Fruit fly (Drosophila melanogaster) whole organism, embryonic: ENCODE results near the gene CG5056.

Source experiments
- Atf6 ChIP-seq: fragments of 200-800 bp; sonication (Bioruptor generic); IDR thresholded peaks from 2 replicates; pipeline ENCODE4 v1.3.6; 2022; ENCODE audit warnings: missing biosample characterization, missing genetic modification characterization
- CG12155 ChIP-seq: fragments of 200-800 bp; sonication (Bioruptor generic); optimal IDR thresholded peaks from 3 replicates; lab custom pipeline; 2016; ENCODE audit warnings: missing biosample characterization, missing genetic modification characterization
- CG12744 ChIP-seq: fragments of 200-800 bp; sonication (Bioruptor generic); optimal IDR thresholded peaks from 2 replicates; lab custom pipeline; 2016; ENCODE audit warnings: missing biosample characterization, missing genetic modification characterization
- CG14050 ChIP-seq: fragments of 200-800 bp; sonication (Bioruptor generic); IDR thresholded peaks from 3 replicates; pipeline ENCODE4 v1.3.6; 2022; ENCODE audit warnings: missing biosample characterization, missing genetic modification characterization
- CG14667 ChIP-seq: fragments of 200-800 bp; sonication (Bioruptor generic); IDR thresholded peaks from 2 replicates; pipeline ENCODE4 v1.3.6; 2022; ENCODE audit warnings: missing biosample characterization, missing genetic modification characterization
- CG1647 ChIP-seq: fragments of 200-800 bp; sonication (Bioruptor generic); optimal IDR thresholded peaks from 3 replicates; lab custom pipeline; 2016; ENCODE audit warnings: missing biosample characterization, missing genetic modification characterization
- CG17186 ChIP-seq: fragments of 200-800 bp; sonication (Bioruptor generic); optimal IDR thresholded peaks from 3 replicates; lab custom pipeline; 2017; ENCODE audit warnings: missing biosample characterization, missing genetic modification reagents, missing genetic modification characterization
- CG1792 ChIP-seq: fragments of 200-800 bp; sonication (Bioruptor generic); optimal IDR thresholded peaks from 2 replicates; lab custom pipeline; 2016; ENCODE audit warnings: missing biosample characterization, missing genetic modification characterization
- CG18011 ChIP-seq: fragments of 200-800 bp; sonication (Bioruptor generic); optimal IDR thresholded peaks from 2 replicates; lab custom pipeline; 2017; ENCODE audit warnings: missing biosample characterization, missing genetic modification characterization, mild to moderate bottlenecking, moderate library complexity, missing genotype
- CG2712 ChIP-seq: fragments of 200-800 bp; optimal IDR thresholded peaks from 3 replicates; lab custom pipeline; 2019; ENCODE audit warnings: missing biosample characterization, mild to moderate bottlenecking, missing genetic modification characterization, moderate library complexity
- CG31388 ChIP-seq: fragments of 200-800 bp; sonication (Bioruptor generic); optimal IDR thresholded peaks from 2 replicates; lab custom pipeline; 2016; ENCODE audit warnings: missing biosample characterization, missing genetic modification characterization
- CG32767 ChIP-seq: fragments of 200-800 bp; sonication (Bioruptor generic); IDR thresholded peaks from 2 replicates; pipeline ENCODE4 v1.3.6; 2022; ENCODE audit warnings: missing biosample characterization, missing genetic modification characterization
- CG4360 ChIP-seq: fragments of 200-800 bp; sonication (Bioruptor generic); IDR thresholded peaks from 2 replicates; pipeline ENCODE4 v1.3.6; 2022; ENCODE audit warnings: missing biosample characterization, missing genetic modification characterization
- CG5180 ChIP-seq: fragments of 200-800 bp; sonication (Bioruptor generic); optimal IDR thresholded peaks from 3 replicates; lab custom pipeline; 2017; ENCODE audit warnings: missing biosample characterization, missing genetic modification characterization, mild to moderate bottlenecking, moderate library complexity, missing genetic modification reagents
- CG6765 ChIP-seq: fragments of 200-800 bp; sonication (Bioruptor generic); optimal IDR thresholded peaks from 3 replicates; lab custom pipeline; 2017; ENCODE audit warnings: missing biosample characterization, mild to moderate bottlenecking, missing genetic modification characterization
- CG6791 ChIP-seq: fragments of 200-800 bp; sonication (Bioruptor generic); IDR thresholded peaks from 3 replicates; pipeline ENCODE4 v1.3.6; 2022; ENCODE audit warnings: missing biosample characterization, missing genetic modification characterization; ENCODE audit not compliant: partially characterized antibody
- CG7372 ChIP-seq: fragments of 200-800 bp; sonication (Bioruptor generic); IDR thresholded peaks from 2 replicates; pipeline ENCODE4 v1.3.6; 2022; ENCODE audit warnings: missing biosample characterization, missing genetic modification characterization
- CG8765 ChIP-seq: fragments of 200-800 bp; sonication (Bioruptor generic); IDR thresholded peaks from 2 replicates; pipeline ENCODE4 v1.3.6; 2022; ENCODE audit warnings: missing biosample characterization, missing genetic modification characterization
- Camta ChIP-seq: fragments of 200-800 bp; sonication (Bioruptor generic); optimal IDR thresholded peaks from 2 replicates; lab custom pipeline; 2016; ENCODE audit warnings: missing biosample characterization, missing genetic modification characterization
- D ChIP-seq, 2 experiments: fragments of 200-800 bp in 1 of 2; fragments of >200 bp in 1 of 2; sonication (Bioruptor generic) in 1 of 2; optimal IDR thresholded peaks; 2 replicates in 1 of 2; 3 replicates in 1 of 2; lab custom pipeline; 2017; ENCODE audit warnings: mild to moderate bottlenecking in 1 of 2, missing biosample characterization in 1 of 2, missing genetic modification characterization in 1 of 2, missing genetic modification reagents in 1 of 2
- Dad ChIP-seq: fragments of 200-800 bp; sonication (Bioruptor generic); optimal IDR thresholded peaks from 3 replicates; lab custom pipeline; 2016; ENCODE audit warnings: missing biosample characterization, missing genetic modification characterization
- Ets97D ChIP-seq: fragments of 200-800 bp; sonication (Bioruptor generic); optimal IDR thresholded peaks from 3 replicates; lab custom pipeline; 2016; ENCODE audit warnings: missing biosample characterization, missing genetic modification characterization
- GATAe ChIP-seq: fragments of 200-800 bp; sonication (Bioruptor generic); conservative IDR thresholded peaks from 2 replicates; pipeline ENCODE4 v1.3.6; 2022; ENCODE audit warnings: missing biosample characterization, missing genetic modification characterization
- Gsc ChIP-seq: fragments of 200-800 bp; sonication (Bioruptor generic); IDR thresholded peaks from 2 replicates; pipeline ENCODE4 v1.3.6; 2022; ENCODE audit warnings: missing biosample characterization, missing genetic modification characterization
- Mad ChIP-seq: fragments of 200-800 bp; sonication (Bioruptor generic); optimal IDR thresholded peaks from 2 replicates; lab custom pipeline; 2016; ENCODE audit warnings: missing biosample characterization, missing genetic modification characterization
- Ptx1 ChIP-seq: fragments of 200-800 bp; sonication (Bioruptor generic); IDR thresholded peaks from 2 replicates; pipeline ENCODE4 v1.3.6; 2022; ENCODE audit warnings: missing biosample characterization, missing genetic modification characterization
- Sry-δ ChIP-seq: fragments of 200-800 bp; sonication (Bioruptor generic); optimal IDR thresholded peaks from 2 replicates; lab custom pipeline; 2016; ENCODE audit warnings: missing biosample characterization, missing genetic modification characterization
- Tbp ChIP-seq: fragments of >200 bp; optimal IDR thresholded peaks from 2 replicates; lab custom pipeline; 2018; ENCODE audit warnings: missing biosample characterization, missing genetic modification characterization
- ara ChIP-seq: fragments of 200-800 bp; sonication (Bioruptor generic); IDR thresholded peaks from 2 replicates; pipeline ENCODE4 v1.3.6; 2022; ENCODE audit warnings: missing biosample characterization, missing genetic modification characterization
- ash1 ChIP-seq: fragments of 200-800 bp; sonication (Bioruptor generic); optimal IDR thresholded peaks from 2 replicates; lab custom pipeline; 2018; ENCODE audit warnings: missing biosample characterization, mild to moderate bottlenecking, missing genetic modification characterization
- emc ChIP-seq: fragments of 200-800 bp; sonication (Bioruptor generic); optimal IDR thresholded peaks from 2 replicates; lab custom pipeline; 2016; ENCODE audit warnings: missing biosample characterization, missing genetic modification characterization
- lab ChIP-seq: fragments of 200-800 bp; sonication (Bioruptor generic); optimal IDR thresholded peaks from 3 replicates; lab custom pipeline; 2017; ENCODE audit warnings: missing biosample characterization, missing genetic modification characterization, mild to moderate bottlenecking, moderate library complexity, missing genetic modification reagents
- nom ChIP-seq: fragments of 200-800 bp; sonication (Bioruptor generic); optimal IDR thresholded peaks from 2 replicates; lab custom pipeline; 2017; ENCODE audit warnings: missing biosample characterization, missing genetic modification characterization, mild to moderate bottlenecking, moderate library complexity, missing genetic modification reagents
- odd ChIP-seq: fragments of 200-800 bp; sonication (Bioruptor generic); optimal IDR thresholded peaks from 2 replicates; lab custom pipeline; 2017; ENCODE audit warnings: missing biosample characterization, mild to moderate bottlenecking, missing genetic modification characterization
- org-1 ChIP-seq: fragments of 200-800 bp; sonication (Bioruptor generic); optimal IDR thresholded peaks from 2 replicates; lab custom pipeline; 2017; ENCODE audit warnings: missing biosample characterization, missing genetic modification characterization
- pfk ChIP-seq: fragments of 200-800 bp; sonication (Bioruptor generic); optimal IDR thresholded peaks from 2 replicates; lab custom pipeline; 2018; ENCODE audit warnings: missing biosample characterization, mild to moderate bottlenecking, missing genetic modification characterization, moderate library complexity
- phol ChIP-seq: fragments of 200-800 bp; sonication (Bioruptor generic); optimal IDR thresholded peaks from 3 replicates; lab custom pipeline; 2018; ENCODE audit warnings: missing biosample characterization, mild to moderate bottlenecking, missing genetic modification characterization, moderate library complexity
- pnt ChIP-seq: fragments of 200-800 bp; sonication (Bioruptor generic); optimal IDR thresholded peaks from 3 replicates; lab custom pipeline; 2016; ENCODE audit warnings: missing biosample characterization, missing genetic modification characterization
- psq ChIP-seq: fragments of 200-800 bp; sonication (Bioruptor generic); optimal IDR thresholded peaks from 2 replicates; lab custom pipeline; 2017; ENCODE audit warnings: missing biosample characterization, missing genetic modification characterization
- ro ChIP-seq: fragments of 200-800 bp; sonication (Bioruptor generic); IDR thresholded peaks from 2 replicates; pipeline ENCODE4 v1.3.6; 2022; ENCODE audit warnings: missing biosample characterization, missing genetic modification characterization
- sens ChIP-seq: fragments of 200-800 bp; sonication (Bioruptor generic); peaks from one replicate; lab custom pipeline; 2016; ENCODE audit warnings: missing biosample characterization, missing genetic modification characterization
- ssp ChIP-seq: fragments of 200-800 bp; sonication (Bioruptor generic); IDR thresholded peaks from 2 replicates; pipeline ENCODE4 v1.3.6; 2022; ENCODE audit warnings: missing biosample characterization, missing genetic modification characterization
- tin ChIP-seq: fragments of 200-800 bp; sonication (Bioruptor generic); optimal IDR thresholded peaks from 3 replicates; lab custom pipeline; 2016; ENCODE audit warnings: missing biosample characterization, missing genetic modification characterization
- tll ChIP-seq, 2 experiments: fragments of 200-800 bp in 1 of 2; fragments of >200 bp in 1 of 2; sonication (Bioruptor generic) in 1 of 2; optimal IDR thresholded peaks; 2 replicates each; lab custom pipeline; 2017 to 2019; ENCODE audit warnings: missing biosample characterization in 2 of 2, missing genetic modification characterization in 2 of 2, mild to moderate bottlenecking in 1 of 2, moderate library complexity in 1 of 2
- trem ChIP-seq: fragments of 200-800 bp; optimal IDR thresholded peaks from 3 replicates; lab custom pipeline; 2019; ENCODE audit warnings: missing biosample characterization, mild to moderate bottlenecking, missing genetic modification characterization, moderate library complexity
- trh ChIP-seq: fragments of 200-800 bp; sonication (Bioruptor generic); optimal IDR thresholded peaks from 2 replicates; lab custom pipeline; 2016; ENCODE audit warnings: missing biosample characterization, missing genetic modification characterization
- tup ChIP-seq: fragments of 200-800 bp; sonication (Bioruptor generic); optimal IDR thresholded peaks from 2 replicates; lab custom pipeline; 2016; ENCODE audit warnings: missing biosample characterization, mild to moderate bottlenecking, missing genetic modification characterization, moderate library complexity
- usp ChIP-seq: fragments of >200 bp; optimal IDR thresholded peaks from 2 replicates; lab custom pipeline; 2017; ENCODE audit warnings: missing biosample characterization, missing genetic modification characterization
- z ChIP-seq: fragments of 200-800 bp; sonication (Bioruptor generic); IDR thresholded peaks from 3 replicates; pipeline ENCODE4 v1.3.6; 2022; ENCODE audit warnings: missing biosample characterization, missing genetic modification characterization
- zf30C ChIP-seq: fragments of 200-800 bp; sonication (Bioruptor generic); optimal IDR thresholded peaks from 3 replicates; lab custom pipeline; 2018; ENCODE audit warnings: missing biosample characterization, mild to moderate bottlenecking, missing genetic modification characterization
- zfh1 ChIP-seq: fragments of 200-800 bp; sonication (Bioruptor generic); IDR thresholded peaks from 3 replicates; pipeline ENCODE4 v1.3.6; 2022; ENCODE audit warnings: missing biosample characterization, missing genetic modification characterization

Gene CG5056

dm6 chr2L:10408122-10408576, 41.7 kb downstream of the CG5056 start, which contains the start of the genes Ip259 and RpS27A (continued):
- TF ChIP-seq Dad (GFP tag; lab: Kevin White, UChicago) = peak; percentile 65
- TF ChIP-seq CG8765 (GFP tag; lab: Robert Waterston, UW) = 0 out of 2 replicates have a peak, but pooled peaks have one; percentile 48
- TF ChIP-seq CG6765 (GFP tag; lab: Kevin White, UChicago) = peak; percentile 86
- TF ChIP-seq Gsc = no peak
- peak; percentile 40 for TF ChIP-seq org-1 (GFP tag; lab: Kevin White, UChicago)
- no peak for TF ChIP-seq usp (GFP tag; lab: Kevin White, UChicago)
- peak; percentile 55 for TF ChIP-seq trem (tag; lab: Kevin White, UChicago)
- TF ChIP-seq ssp = peak; percentile 96
- TF ChIP-seq Ptx1 = peak; percentile 71; the same call in 1 of the 2 replicates
- no peak for TF ChIP-seq pnt (GFP tag; lab: Kevin White, UChicago)
- no peak for TF ChIP-seq ro
- no peak for TF ChIP-seq Tbp (GFP tag; lab: Kevin White, UChicago)
- TF ChIP-seq CG12155 (GFP tag; lab: Kevin White, UChicago) = peak; percentile 33
- TF ChIP-seq Ets97D = peak; percentile 99
- TF ChIP-seq sens = peak; percentile 74
- no peak for TF ChIP-seq ash1 (GFP tag; lab: Kevin White, UChicago)
- TF ChIP-seq zfh1 (GFP tag; lab: Robert Waterston, UW) = peak; percentile 90
- TF ChIP-seq Mad (GFP tag; lab: Kevin White, UChicago) = peak; percentile 46
- peak; percentile 27 for TF ChIP-seq psq (GFP tag; lab: Kevin White, UChicago)
- TF ChIP-seq CG31388 (GFP tag; lab: Kevin White, UChicago) = no peak
- peak; percentile 83 for TF ChIP-seq nom (GFP tag; lab: Kevin White, UChicago)
- peak; percentile 46 for TF ChIP-seq CG5180
- TF ChIP-seq Camta (GFP tag; lab: Kevin White, UChicago) = peak; percentile 81
- TF ChIP-seq CG1647 = peak; percentile 64
- TF ChIP-seq lab (GFP tag; lab: Kevin White, UChicago) = no peak
- TF ChIP-seq CG12744 (GFP tag; lab: Kevin White, UChicago) = peak; percentile 55
- peak; percentile 50 for TF ChIP-seq Sry-δ
- no peak for TF ChIP-seq ara
- TF ChIP-seq phol = peak; percentile 85
- no peak; the same call in 1 of the 2 replicates for TF ChIP-seq CG14667 (GFP tag; lab: Robert Waterston, UW)
- peak; percentile 55 for TF ChIP-seq CG18011 (GFP tag; lab: Kevin White, UChicago)
- TF ChIP-seq odd (GFP tag; lab: Kevin White, UChicago) = peak; percentile 65
- peak; percentile 63 for TF ChIP-seq tin (GFP tag; lab: Kevin White, UChicago)
- 0 out of 2 replicates have a peak, but pooled peaks have one; percentile 40 for TF ChIP-seq CG4360
- no peak for TF ChIP-seq tll (GFP tag; optimal IDR thresholded peaks at IDR 0.05; lab: Kevin White, UChicago)
- peak; percentile 41 for TF ChIP-seq CG17186 (GFP tag; lab: Kevin White, UChicago)
- peak; percentile 61; the same call in 1 of the 2 replicates for TF ChIP-seq CG32767 (GFP tag; lab: Robert Waterston, UW)
- no peak for TF ChIP-seq tup
- no peak for TF ChIP-seq CG6791 (GFP tag; lab: Robert Waterston, UW)
- TF ChIP-seq CG14050 (GFP tag; lab: Robert Waterston, UW) = peak; percentile 71
- no peak for TF ChIP-seq zf30C
- peak; percentile 60 for TF ChIP-seq trh
- no peak for TF ChIP-seq z
- TF ChIP-seq D (optimal IDR thresholded peaks at IDR 0.05; lab: Kevin White, UChicago) = no peak
- peak; percentile 62 for TF ChIP-seq D (GFP tag; optimal IDR thresholded peaks at IDR 0.05; lab: Kevin White, UChicago)
- peak; percentile 63; the same call in 1 of the 2 replicates for TF ChIP-seq CG7372
- TF ChIP-seq emc (GFP tag; lab: Kevin White, UChicago) = peak; percentile 74
- peak; percentile 15 for TF ChIP-seq CG1792 (GFP tag; lab: Kevin White, UChicago)
- peak; percentile 79 for TF ChIP-seq CG2712 (tag; lab: Kevin White, UChicago)
- TF ChIP-seq GATAe (GFP tag; lab: Robert Waterston, UW) = no peak
- TF ChIP-seq Atf6 (GFP tag; lab: Robert Waterston, UW) = peak; percentile 66
- TF ChIP-seq pfk (GFP tag; lab: Kevin White, UChicago) = peak; percentile 96
